Worm (Caenorhabditis elegans): ENCODE data around the gene aff-1.

Gene aff-1

ce11 chrII:6835500-6835899 is 28.1 kb downstream of the aff-1 start (continued):
- TF ChIP-seq grh-1 (GFP tag; IDR thresholded peaks at IDR 0.05) (no peak), lin-14 (GFP tag; optimal IDR thresholded peaks at IDR 0.05) (peak; percentile 88), lir-3 (tag; optimal IDR thresholded peaks at IDR 0.05; ENCODE audit: poor library complexity) (no peak), nhr-28 (tag; optimal IDR thresholded peaks at IDR 0.05) (no peak), swsn-7 (tag; optimal IDR thresholded peaks at IDR 0.05) (peak; percentile 11), fkh-8 (tag; optimal IDR thresholded peaks at IDR 0.05) (no peak), mep-1 (tag; optimal IDR thresholded peaks at IDR 0.05) (peak; percentile 63)

DNA sequence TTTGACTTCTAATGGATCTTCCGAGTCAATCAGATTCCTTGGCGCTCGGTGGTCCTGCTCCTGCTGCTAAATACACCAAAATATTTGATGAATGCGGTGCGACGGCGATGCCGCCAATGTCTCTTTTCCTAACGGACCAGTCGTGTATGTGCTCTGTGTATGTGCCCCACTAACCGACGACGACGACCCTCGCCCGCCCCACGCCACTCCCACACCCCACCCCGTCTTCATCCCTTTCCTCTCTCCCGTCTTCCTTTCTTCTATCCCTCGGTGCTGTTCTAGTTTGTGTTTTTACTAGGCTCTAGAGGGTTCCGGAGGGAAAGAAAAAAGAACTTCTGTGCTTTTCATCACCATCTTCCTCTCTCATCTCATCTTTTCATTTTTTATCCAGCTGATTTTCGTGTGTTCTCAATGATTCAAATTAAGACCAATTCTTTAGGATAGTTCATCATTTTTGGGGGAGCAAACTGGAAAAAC is 28.9 kb downstream of the aff-1 start, which contains the start of gene egl-27:
egl-27 (plus strand) TSS at position 427 of the 477 bp plus-strand sequence.
- no peak for TF ChIP-seq C34B4.2 (tag; optimal IDR thresholded peaks at IDR 0.05)
- TF ChIP-seq hlh-4 (tag; optimal IDR thresholded peaks at IDR 0.05), result no peak
- peak; percentile 19 for TF ChIP-seq lin-14 (GFP tag; optimal IDR thresholded peaks at IDR 0.05)
- no peak for TF ChIP-seq nhr-77 (tag; optimal IDR thresholded peaks at IDR 0.05)

DNA sequence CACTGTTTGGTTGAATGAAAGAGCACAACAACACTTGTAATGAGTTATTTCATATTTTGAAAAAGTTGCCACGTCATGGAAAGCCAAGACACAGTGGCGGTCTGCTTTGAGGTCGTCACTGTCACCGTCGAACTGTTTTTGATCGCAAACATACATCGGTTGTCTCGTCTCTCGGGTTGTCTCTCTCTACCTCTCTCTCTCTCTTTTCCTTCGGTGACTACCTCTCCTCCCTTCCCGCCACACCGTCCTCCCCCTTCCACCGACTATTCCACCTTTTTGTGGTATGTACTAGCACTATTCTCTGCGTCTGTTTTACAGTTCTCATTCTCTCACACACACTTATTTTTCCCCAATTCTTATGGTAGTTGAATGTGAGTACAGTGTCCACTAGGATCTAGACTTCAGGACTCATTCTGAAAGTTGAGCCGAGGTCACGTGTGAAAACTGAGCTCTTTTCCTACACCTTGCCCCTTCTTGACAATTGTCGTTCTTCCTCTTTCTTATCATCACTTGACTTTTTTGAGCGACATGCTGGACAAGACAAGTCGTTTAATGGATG is 29.7 kb downstream of the aff-1 start:
- TF ChIP-seq hpl-2 (GFP tag; optimal IDR thresholded peaks at IDR 0.05) (no peak), ztf-11 (tag; optimal IDR thresholded peaks at IDR 0.05) (no peak), nhr-20 (tag; optimal IDR thresholded peaks at IDR 0.05) (peak; percentile 65), nhr-47 (tag; optimal IDR thresholded peaks at IDR 0.05) (peak; percentile 27), lin-13 (GFP tag; optimal IDR thresholded peaks at IDR 0.05) (no peak), ztf-4 (tag; optimal IDR thresholded peaks at IDR 0.05) (no peak), nhr-28 (tag; optimal IDR thresholded peaks at IDR 0.05) (no peak), mab-9 (GFP tag; IDR thresholded peaks at IDR 0.05) (no peak), irx-1 (tag; optimal IDR thresholded peaks at IDR 0.05) (no peak), vab-15 (tag; optimal IDR thresholded peaks at IDR 0.05) (no peak), C16A3.4 (tag; optimal IDR thresholded peaks at IDR 0.05) (no peak), unc-98 (GFP tag; IDR thresholded peaks at IDR 0.05) (no peak), nhr-11 (tag; optimal IDR thresholded peaks at IDR 0.05) (no peak), sptf-1 (tag; optimal IDR thresholded peaks at IDR 0.05) (no peak), sox-4 (tag; optimal IDR thresholded peaks at IDR 0.05) (no peak), lsy-2 (tag; optimal IDR thresholded peaks at IDR 0.05) (peak in 1 of 2 experiments; percentile 33), lin-39 (tag; optimal IDR thresholded peaks at IDR 0.05) (no peak), nhr-84 (tag; optimal IDR thresholded peaks at IDR 0.05) (no peak), nhr-19 (GFP tag; conservative IDR thresholded peaks at IDR 0.05) (no peak), snpc-4 (tag; optimal IDR thresholded peaks at IDR 0.05) (no peak), C04F5.9 (tag; optimal IDR thresholded peaks at IDR 0.05) (no peak), grh-1 (GFP tag; IDR thresholded peaks at IDR 0.05) (no peak), egl-13 (tag; optimal IDR thresholded peaks at IDR 0.05) (no peak), nhr-85 (tag) (peak; percentile 72), ceh-82 (tag; optimal IDR thresholded peaks at IDR 0.05) (no peak), lin-35 (GFP tag; optimal IDR thresholded peaks at IDR 0.05) (peak in 1 of 2 experiments; percentile 35), fkh-10 (GFP tag; optimal IDR thresholded peaks at IDR 0.05) (no peak), ama-1 (optimal IDR thresholded peaks at IDR 0.05) (no peak), swsn-7 (tag; optimal IDR thresholded peaks at IDR 0.05) (peak; percentile 6), pag-3 (tag; optimal IDR thresholded peaks at IDR 0.05; ENCODE audit: borderline replicate concordance, insufficient read depth) (no peak), xbp-1 (tag; optimal IDR thresholded peaks at IDR 0.05) (no peak), fos-1 (tag; optimal IDR thresholded peaks at IDR 0.05) (no peak), nhr-237 (tag; optimal IDR thresholded peaks at IDR 0.05) (no peak), blmp-1 (tag; optimal IDR thresholded peaks at IDR 0.05) (peak; percentile 55), ces-1 (GFP tag; optimal IDR thresholded peaks at IDR 0.05) (no peak), jun-1 (tag; optimal IDR thresholded peaks at IDR 0.05) (peak; percentile 13), ceh-90 (tag; optimal IDR thresholded peaks at IDR 0.05) (no peak), ceh-88 (GFP tag; IDR thresholded peaks at IDR 0.05) (no peak), mep-1 (tag; optimal IDR thresholded peaks at IDR 0.05) (peak; percentile 60), nhr-71 (tag; optimal IDR thresholded peaks at IDR 0.05) (peak; percentile 54), nhr-90 (tag; optimal IDR thresholded peaks at IDR 0.05; ENCODE audit: poor library complexity) (no peak), aha-1 (tag; optimal IDR thresholded peaks at IDR 0.05) (no peak), C34B4.2 (tag; optimal IDR thresholded peaks at IDR 0.05) (no peak), aly-2 (tag; optimal IDR thresholded peaks at IDR 0.05) (no peak)

Data from whole organism, L1 larva.